Fruit fly (Drosophila melanogaster) whole organism, embryonic: Measurements from ENCODE around the gene Lnk.

Experiments
- Atf-2 ChIP-seq: fragments of 200-800 bp; sonication (Bioruptor generic); optimal IDR thresholded peaks from 2 replicates; lab custom pipeline; 2016; ENCODE audit warnings: missing biosample characterization, missing genetic modification characterization
- BtbVII ChIP-seq: fragments of 200-800 bp; sonication (Bioruptor generic); optimal IDR thresholded peaks from 3 replicates; lab custom pipeline; 2017; ENCODE audit warnings: missing biosample characterization, mild to moderate bottlenecking, missing genetic modification characterization
- CG10267 ChIP-seq: fragments of 200-800 bp; sonication (Bioruptor generic); optimal IDR thresholded peaks from 2 replicates; lab custom pipeline; 2018; ENCODE audit warnings: missing biosample characterization, mild to moderate bottlenecking, missing genetic modification characterization, moderate library complexity
- CG10462 ChIP-seq: fragments of 200-800 bp; sonication (Bioruptor generic); optimal IDR thresholded peaks from 2 replicates; lab custom pipeline; 2016; ENCODE audit warnings: missing biosample characterization, missing genetic modification characterization
- CG10979 ChIP-seq: fragments of 200-800 bp; sonication (Bioruptor generic); optimal IDR thresholded peaks from 2 replicates; lab custom pipeline; 2018; ENCODE audit warnings: missing biosample characterization, mild to moderate bottlenecking, missing genetic modification characterization, moderate library complexity
- CG11247 ChIP-seq: fragments of 200-800 bp; sonication (Bioruptor generic); IDR thresholded peaks from 2 replicates; pipeline ENCODE4 v1.3.6; 2022; ENCODE audit warnings: missing biosample characterization, missing genetic modification characterization
- CG11398 ChIP-seq: fragments of 200-800 bp; sonication (Bioruptor generic); optimal IDR thresholded peaks from 2 replicates; lab custom pipeline; 2016; ENCODE audit warnings: missing biosample characterization, missing genetic modification characterization
- CG11504 ChIP-seq: fragments of 200-800 bp; sonication (Bioruptor generic); optimal IDR thresholded peaks from 3 replicates; lab custom pipeline; 2019; ENCODE audit warnings: missing biosample characterization, mild to moderate bottlenecking, missing genetic modification characterization, moderate library complexity
- CG12071 ChIP-seq: fragments of 200-800 bp; sonication (Bioruptor generic); optimal IDR thresholded peaks from 3 replicates; lab custom pipeline; 2018; ENCODE audit warnings: missing biosample characterization, mild to moderate bottlenecking, missing genetic modification characterization
- CG12236 ChIP-seq: fragments of 200-800 bp; sonication (Bioruptor generic); optimal IDR thresholded peaks from 2 replicates; lab custom pipeline; 2016; ENCODE audit warnings: missing biosample characterization, missing genetic modification characterization
- CG12744 ChIP-seq: fragments of 200-800 bp; sonication (Bioruptor generic); optimal IDR thresholded peaks from 2 replicates; lab custom pipeline; 2016; ENCODE audit warnings: missing biosample characterization, missing genetic modification characterization
- CG2120 ChIP-seq: fragments of 200-800 bp; sonication (Bioruptor generic); optimal IDR thresholded peaks from 3 replicates; lab custom pipeline; 2016; ENCODE audit warnings: missing biosample characterization, missing genetic modification characterization
- CG30431 ChIP-seq: fragments of 200-800 bp; sonication (Bioruptor generic); optimal IDR thresholded peaks from 2 replicates; lab custom pipeline; 2017; ENCODE audit warnings: missing biosample characterization, missing genetic modification characterization
- CG4360 ChIP-seq: fragments of 200-800 bp; sonication (Bioruptor generic); IDR thresholded peaks from 2 replicates; pipeline ENCODE4 v1.3.6; 2022; ENCODE audit warnings: missing biosample characterization, missing genetic modification characterization
- CG4820 ChIP-seq: fragments of 200-800 bp; sonication (Bioruptor generic); optimal IDR thresholded peaks from 3 replicates; lab custom pipeline; 2016; ENCODE audit warnings: missing biosample characterization, missing genetic modification characterization
- CG6175 ChIP-seq: fragments of 200-800 bp; sonication (Bioruptor generic); IDR thresholded peaks from 3 replicates; pipeline ENCODE4 v1.3.6; 2022; ENCODE audit warnings: missing biosample characterization, missing genetic modification characterization
- CG6854 ChIP-seq: fragments of 200-800 bp; sonication (Bioruptor generic); optimal IDR thresholded peaks from 3 replicates; lab custom pipeline; 2017; ENCODE audit warnings: missing biosample characterization, mild to moderate bottlenecking, missing genetic modification characterization
- CG7357 ChIP-seq: fragments of 200-800 bp; sonication (Bioruptor generic); IDR thresholded peaks from 3 replicates; pipeline ENCODE4 v1.3.6; 2022; ENCODE audit warnings: missing biosample characterization, missing genetic modification characterization
- CG8089 ChIP-seq: fragments of 200-800 bp; sonication (Bioruptor generic); optimal IDR thresholded peaks from 3 replicates; lab custom pipeline; 2016; ENCODE audit warnings: missing biosample characterization, missing genetic modification characterization
- CG8924 ChIP-seq: fragments of 200-800 bp; optimal IDR thresholded peaks from 3 replicates; lab custom pipeline; 2019; ENCODE audit warnings: missing biosample characterization, mild to moderate bottlenecking, missing genetic modification characterization, moderate library complexity
- Dbx ChIP-seq: fragments of 200-800 bp; sonication (Bioruptor generic); IDR thresholded peaks from 3 replicates; pipeline ENCODE4 v1.3.6; 2022; ENCODE audit warnings: missing biosample characterization, missing genetic modification characterization
- Dip3 ChIP-seq: fragments of 200-800 bp; sonication (Bioruptor generic); optimal IDR thresholded peaks from 3 replicates; lab custom pipeline; 2016; ENCODE audit warnings: missing biosample characterization, missing genetic modification characterization
- HLH4C ChIP-seq: fragments of 200-800 bp; sonication (Bioruptor generic); IDR thresholded peaks from 3 replicates; pipeline ENCODE4 v1.3.6; 2022; ENCODE audit warnings: missing biosample characterization, missing genetic modification characterization; ENCODE audit not compliant: partially characterized antibody
- Hand ChIP-seq: fragments of 200-800 bp; sonication (Bioruptor generic); optimal IDR thresholded peaks from 2 replicates; lab custom pipeline; 2017; ENCODE audit warnings: mild to moderate bottlenecking, missing biosample characterization, missing genetic modification reagents, missing genetic modification characterization
- Hr78 ChIP-seq, 2 experiments: fragments of 200-800 bp in 1 of 2; fragments of >200 bp in 1 of 2; sonication (Bioruptor generic) in 1 of 2; optimal IDR thresholded peaks; 2 replicates each; lab custom pipeline; 2017 to 2019; ENCODE audit warnings: missing biosample characterization in 2 of 2, missing genetic modification characterization in 2 of 2, mild to moderate bottlenecking in 1 of 2, moderate library complexity in 1 of 2
- Lpt ChIP-seq: fragments of >200 bp; optimal IDR thresholded peaks from 2 replicates; lab custom pipeline; 2018; ENCODE audit warnings: missing biosample characterization, missing genetic modification characterization
- Mes4 ChIP-seq: fragments of 200-800 bp; sonication (Bioruptor generic); optimal IDR thresholded peaks from 2 replicates; lab custom pipeline; 2016; ENCODE audit warnings: missing biosample characterization, missing genetic modification characterization
- PHDP ChIP-seq: fragments of 200-800 bp; sonication (Bioruptor generic); optimal IDR thresholded peaks from 3 replicates; lab custom pipeline; 2018; ENCODE audit warnings: missing biosample characterization, mild to moderate bottlenecking, missing genetic modification characterization, moderate library complexity
- Poxn ChIP-seq: fragments of 200-800 bp; sonication (Bioruptor generic); IDR thresholded peaks from 2 replicates; pipeline ENCODE4 v1.3.6; 2022; ENCODE audit warnings: missing biosample characterization, missing genetic modification characterization
- Tbp ChIP-seq: fragments of >200 bp; optimal IDR thresholded peaks from 2 replicates; lab custom pipeline; 2018; ENCODE audit warnings: missing biosample characterization, missing genetic modification characterization
- YL-1 ChIP-seq: fragments of 200-800 bp; sonication (Bioruptor generic); optimal IDR thresholded peaks from 3 replicates; lab custom pipeline; 2017; ENCODE audit warnings: missing biosample characterization, mild to moderate bottlenecking, missing genetic modification characterization
- ap ChIP-seq: fragments of 200-800 bp; sonication (Bioruptor generic); IDR thresholded peaks from 2 replicates; pipeline ENCODE4 v1.3.6; 2022; ENCODE audit warnings: missing biosample characterization, missing genetic modification characterization
- bbx ChIP-seq: fragments of 200-800 bp; sonication (Bioruptor generic); IDR thresholded peaks from 2 replicates; pipeline ENCODE4 v1.3.6; 2022; ENCODE audit warnings: missing biosample characterization, missing genetic modification characterization; ENCODE audit not compliant: partially characterized antibody
- cato ChIP-seq: fragments of 200-800 bp; sonication (Bioruptor generic); optimal IDR thresholded peaks from 2 replicates; lab custom pipeline; 2016; ENCODE audit warnings: missing biosample characterization, missing genetic modification characterization, borderline replicate concordance
- dmrt99B ChIP-seq: fragments of 200-800 bp; sonication (Bioruptor generic); optimal IDR thresholded peaks from 2 replicates; lab custom pipeline; 2018; ENCODE audit warnings: missing biosample characterization, mild to moderate bottlenecking, missing genetic modification characterization, moderate library complexity
- exex ChIP-seq: fragments of 200-800 bp; sonication (Bioruptor generic); optimal IDR thresholded peaks from 4 replicates; lab custom pipeline; 2018; ENCODE audit warnings: missing biosample characterization, mild to moderate bottlenecking, missing genetic modification characterization, moderate library complexity
- eyg ChIP-seq: fragments of 200-800 bp; sonication (Bioruptor generic); optimal IDR thresholded peaks from 3 replicates; lab custom pipeline; 2016; ENCODE audit warnings: missing biosample characterization, missing genetic modification characterization
- gfzf ChIP-seq: fragments of 200-800 bp; sonication (Bioruptor generic); optimal IDR thresholded peaks from 2 replicates; lab custom pipeline; 2016; ENCODE audit warnings: missing biosample characterization, mild to moderate bottlenecking, missing genetic modification characterization, moderate library complexity
- grau ChIP-seq: fragments of 200-800 bp; optimal IDR thresholded peaks from 3 replicates; lab custom pipeline; 2019; ENCODE audit warnings: missing biosample characterization, mild to moderate bottlenecking, missing genetic modification characterization, moderate library complexity
- gt ChIP-seq: fragments of 200-800 bp; sonication (Bioruptor generic); IDR thresholded peaks from 2 replicates; pipeline ENCODE4 v1.3.6; 2022; ENCODE audit warnings: missing biosample characterization, missing genetic modification characterization
- h ChIP-seq: fragments of >200 bp; optimal IDR thresholded peaks from 2 replicates; lab custom pipeline; 2017
- ham ChIP-seq: fragments of 200-800 bp; sonication (Bioruptor generic); IDR thresholded peaks from 2 replicates; pipeline ENCODE4 v1.3.6; 2022; ENCODE audit warnings: missing biosample characterization, missing genetic modification characterization
- lmd ChIP-seq: fragments of 200-800 bp; sonication (Bioruptor generic); IDR thresholded peaks from 2 replicates; pipeline ENCODE4 v1.3.6; 2022; ENCODE audit warnings: missing biosample characterization, missing genetic modification characterization
- onecut ChIP-seq: fragments of 200-800 bp; sonication (Bioruptor generic); IDR thresholded peaks from 2 replicates; pipeline ENCODE4 v1.3.6; 2022; ENCODE audit warnings: missing biosample characterization, missing genetic modification characterization
- pnt ChIP-seq: fragments of 200-800 bp; sonication (Bioruptor generic); optimal IDR thresholded peaks from 3 replicates; lab custom pipeline; 2016; ENCODE audit warnings: missing biosample characterization, missing genetic modification characterization
- sna ChIP-seq: fragments of 200-800 bp; sonication (Bioruptor generic); IDR thresholded peaks from 2 replicates; pipeline ENCODE4 v1.3.6; 2022; ENCODE audit warnings: missing biosample characterization, missing genetic modification characterization; ENCODE audit not compliant: partially characterized antibody
- sob ChIP-seq: fragments of 200-800 bp; sonication (Bioruptor generic); IDR thresholded peaks from 2 replicates; pipeline ENCODE4 v1.3.6; 2022; ENCODE audit warnings: missing biosample characterization, missing genetic modification characterization
- stc ChIP-seq: fragments of 200-800 bp; sonication (Bioruptor generic); IDR thresholded peaks from 2 replicates; pipeline ENCODE4 v1.3.6; 2022; ENCODE audit warnings: missing biosample characterization, missing genetic modification characterization
- sug ChIP-seq: fragments of 200-800 bp; optimal IDR thresholded peaks from 2 replicates; lab custom pipeline; 2019; ENCODE audit warnings: missing biosample characterization, mild to moderate bottlenecking, missing genetic modification characterization, moderate library complexity
- tio ChIP-seq: fragments of 200-800 bp; sonication (Bioruptor generic); optimal IDR thresholded peaks from 2 replicates; lab custom pipeline; 2017; ENCODE audit warnings: missing biosample characterization, missing genetic modification characterization, inconsistent platforms
- vvl ChIP-seq: fragments of 200-800 bp; sonication (Bioruptor generic); IDR thresholded peaks from 2 replicates; pipeline ENCODE4 v1.3.6; 2022; ENCODE audit warnings: missing biosample characterization, missing genetic modification characterization

Gene Lnk

dm6 chr3R:25880198-25880970 is 8.0 kb upstream of the Lnk start (continued):
- no peak for TF ChIP-seq gfzf (GFP tag; lab: Kevin White, UChicago)
- no peak for TF ChIP-seq ap (GFP tag; lab: Robert Waterston, UW)
- TF ChIP-seq PHDP (tag; lab: Kevin White, UChicago) = peak; percentile 49
- peak; percentile 76 for TF ChIP-seq grau (tag; lab: Kevin White, UChicago)
- TF ChIP-seq Hand (GFP tag; lab: Kevin White, UChicago) = no peak
- TF ChIP-seq CG6854 (GFP tag; lab: Kevin White, UChicago) = peak; percentile 51
- no peak for TF ChIP-seq bbx (GFP tag; lab: Robert Waterston, UW)
- TF ChIP-seq CG11504 (tag; lab: Kevin White, UChicago) = peak; percentile 70
- peak; percentile 51 for TF ChIP-seq CG2120 (GFP tag; lab: Kevin White, UChicago)
- TF ChIP-seq CG12071 (GFP tag; lab: Kevin White, UChicago) = peak; percentile 4
- TF ChIP-seq lmd (GFP tag; lab: Robert Waterston, UW) = no peak; the same call in 1 of the 2 replicates
- TF ChIP-seq CG10267 = peak; percentile 57
- no peak for TF ChIP-seq stc
- TF ChIP-seq CG8924 (tag; lab: Kevin White, UChicago) = peak; percentile 48
- peak; percentile 70 for TF ChIP-seq CG10979 (tag; lab: Kevin White, UChicago)
- TF ChIP-seq sna = no peak
- no peak for TF ChIP-seq eyg (GFP tag; lab: Kevin White, UChicago)
- TF ChIP-seq sob (GFP tag; lab: Robert Waterston, UW) = 0 out of 2 replicates have a peak, but pooled peaks have one; percentile 29
- TF ChIP-seq CG30431 = peak; percentile 11
- peak; percentile 22 for TF ChIP-seq CG4820 (GFP tag; lab: Kevin White, UChicago)
- TF ChIP-seq CG11398 = no peak
- TF ChIP-seq exex (tag; lab: Kevin White, UChicago) = no peak
- TF ChIP-seq CG6175 (GFP tag; lab: Robert Waterston, UW) = no peak
- TF ChIP-seq dmrt99B = peak; percentile 62
- no peak for TF ChIP-seq HLH4C
- no peak for TF ChIP-seq Mes4 (GFP tag; lab: Kevin White, UChicago)
- TF ChIP-seq ham (GFP tag; lab: Robert Waterston, UW) = no peak
- peak; percentile 99 for TF ChIP-seq CG4360 (GFP tag; lab: Robert Waterston, UW)
- no peak for TF ChIP-seq Poxn (GFP tag; lab: Robert Waterston, UW)
- no peak for TF ChIP-seq CG12744
- peak; percentile 33 for TF ChIP-seq BtbVII (GFP tag; lab: Kevin White, UChicago)
- TF ChIP-seq h (lab: Kevin White, UChicago) = no peak
- TF ChIP-seq CG11247 = no peak
- no peak for TF ChIP-seq Atf-2
- no peak for TF ChIP-seq YL-1
- peak; percentile 24 for TF ChIP-seq sug
- TF ChIP-seq Dbx (GFP tag; lab: Robert Waterston, UW) = peak; percentile 7; the same call in 1 of the 3 replicates
- TF ChIP-seq vvl (GFP tag; lab: Robert Waterston, UW) = peak; percentile 63
- TF ChIP-seq Tbp = no peak
- no peak for TF ChIP-seq CG7357 (GFP tag; lab: Robert Waterston, UW)
- TF ChIP-seq Hr78 (GFP tag; optimal IDR thresholded peaks at IDR 0.05; lab: Kevin White, UChicago) = no peak
- peak; percentile 1 for TF ChIP-seq pnt (GFP tag; lab: Kevin White, UChicago)
- TF ChIP-seq Dip3 (GFP tag; lab: Kevin White, UChicago) = no peak
- TF ChIP-seq CG8089 (GFP tag; lab: Kevin White, UChicago) = no peak
- no peak for TF ChIP-seq CG10462
- TF ChIP-seq CG12236 = no peak
- TF ChIP-seq tio (GFP tag; lab: Kevin White, UChicago) = no peak
- no peak for TF ChIP-seq gt (GFP tag; lab: Robert Waterston, UW)
- no peak; the same call in 1 of the 2 replicates for TF ChIP-seq onecut
- TF ChIP-seq cato (GFP tag; lab: Kevin White, UChicago) = peak; percentile 30
- TF ChIP-seq Lpt = no peak
